Fruit fly (Drosophila melanogaster): ENCODE results near the gene CG17648.
A peak's percentile ranks its signal among the peaks of the same experiment; 100 is the strongest.

CG17648 gene

dm6 chr2L:1737057-1737581 lies 15.0 kb upstream of the CG17648 start (continued):
- TF ChIP-seq Camta (GFP tag; optimal IDR thresholded peaks at IDR 0.05) (peak; percentile 93), CG9932 (GFP tag; IDR thresholded peaks at IDR 0.05) (peak; percentile 79), CG17829 (tag; optimal IDR thresholded peaks at IDR 0.05) (peak; percentile 76), ci (GFP tag; IDR thresholded peaks at IDR 0.05) (peak; percentile 90), Six4 (GFP tag; optimal IDR thresholded peaks at IDR 0.05) (peak; percentile 76), Tbp (GFP tag; optimal IDR thresholded peaks at IDR 0.05) (no peak), CG11456 (GFP tag; IDR thresholded peaks at IDR 0.05) (peak; percentile 74; the same call in 2 of the 3 replicates), CG30020 (tag; optimal IDR thresholded peaks at IDR 0.05) (peak; percentile 12), schlank (tag; optimal IDR thresholded peaks at IDR 0.05) (peak; percentile 54), CG31388 (GFP tag; optimal IDR thresholded peaks at IDR 0.05) (peak; percentile 64), CG10321 (GFP tag; IDR thresholded peaks at IDR 0.05) (no peak), sens-2 (GFP tag; IDR thresholded peaks at IDR 0.05) (no peak; the same call in 1 of the 2 replicates), Chrac-16 (GFP tag; optimal IDR thresholded peaks at IDR 0.05) (peak; percentile 89), CG12071 (GFP tag; optimal IDR thresholded peaks at IDR 0.05) (peak; percentile 65), Lhr (GFP tag; optimal IDR thresholded peaks at IDR 0.05) (peak; percentile 49), slou (GFP tag; optimal IDR thresholded peaks at IDR 0.05) (peak; percentile 74), CG17612 (GFP tag; IDR thresholded peaks at IDR 0.05) (peak; percentile 59; the same call in 1 of the 2 replicates), ham (GFP tag; IDR thresholded peaks at IDR 0.05) (0 out of 2 replicates have a peak, but pooled peaks have one; percentile 51), Rfx (GFP tag; IDR thresholded peaks at IDR 0.05) (peak; percentile 68), luna (GFP tag; optimal IDR thresholded peaks at IDR 0.05) (peak; percentile 47), pfk (GFP tag; optimal IDR thresholded peaks at IDR 0.05) (no peak), CG17802 (tag; optimal IDR thresholded peaks at IDR 0.05) (peak; percentile 52), Adf1 (GFP tag; IDR thresholded peaks at IDR 0.05) (peak; percentile 35; the same call in 1 of the 2 replicates), CG13424 (tag; optimal IDR thresholded peaks at IDR 0.05) (peak; percentile 78), lbe (GFP tag; optimal IDR thresholded peaks at IDR 0.05) (no peak), pros (GFP tag; optimal IDR thresholded peaks at IDR 0.05) (no peak), Deaf1 (tag; optimal IDR thresholded peaks at IDR 0.05) (peak; percentile 64), Dip2 (GFP tag; IDR thresholded peaks at IDR 0.05) (no peak), CG2129 (GFP tag; IDR thresholded peaks at IDR 0.05; ENCODE audit: partially characterized antibody) (no peak), en (GFP tag; optimal IDR thresholded peaks at IDR 0.05) (peak; percentile 64), jing (GFP tag; optimal IDR thresholded peaks at IDR 0.05) (peak; percentile 87), HmgD (GFP tag; optimal IDR thresholded peaks at IDR 0.05) (peak; percentile 19), CG15073 (GFP tag; optimal IDR thresholded peaks at IDR 0.05) (peak; percentile 68), CG4328 (GFP tag; optimal IDR thresholded peaks at IDR 0.05) (no peak), CG8478 (optimal IDR thresholded peaks at IDR 0.05) (no peak), Sox100B (GFP tag; optimal IDR thresholded peaks at IDR 0.05) (peak; percentile 87), CG6272 (GFP tag; IDR thresholded peaks at IDR 0.05) (peak; percentile 87), CG9215 (GFP tag; IDR thresholded peaks at IDR 0.05) (peak; percentile 87), h (optimal IDR thresholded peaks at IDR 0.05) (no peak), CG34376 (GFP tag; optimal IDR thresholded peaks at IDR 0.05) (peak; percentile 19), CG12219 (GFP tag; optimal IDR thresholded peaks at IDR 0.05) (peak; percentile 76), Doc3 (GFP tag; IDR thresholded peaks at IDR 0.05; ENCODE audit: partially characterized antibody) (no peak), dmrt11E (tag; optimal IDR thresholded peaks at IDR 0.05) (peak; percentile 84), sima (GFP tag; optimal IDR thresholded peaks at IDR 0.05) (peak; percentile 36), CG17568 (GFP tag; optimal IDR thresholded peaks at IDR 0.05) (peak; percentile 69), crol (GFP tag; IDR thresholded peaks at IDR 0.05) (0 out of 2 replicates have a peak, but pooled peaks have one; percentile 23), CG16813 (GFP tag; IDR thresholded peaks at IDR 0.05; ENCODE audit: partially characterized antibody) (no peak), fd64A (GFP tag; optimal IDR thresholded peaks at IDR 0.05) (peak; percentile 28), CG3281 (GFP tag; optimal IDR thresholded peaks at IDR 0.05) (peak; percentile 80), bbx (GFP tag; IDR thresholded peaks at IDR 0.05; ENCODE audit: partially characterized antibody) (peak; percentile 62), z (GFP tag; IDR thresholded peaks at IDR 0.05) (no peak)
